Fruit fly (Drosophila melanogaster): ENCODE results near the gene Set.

The Set gene

DNA sequence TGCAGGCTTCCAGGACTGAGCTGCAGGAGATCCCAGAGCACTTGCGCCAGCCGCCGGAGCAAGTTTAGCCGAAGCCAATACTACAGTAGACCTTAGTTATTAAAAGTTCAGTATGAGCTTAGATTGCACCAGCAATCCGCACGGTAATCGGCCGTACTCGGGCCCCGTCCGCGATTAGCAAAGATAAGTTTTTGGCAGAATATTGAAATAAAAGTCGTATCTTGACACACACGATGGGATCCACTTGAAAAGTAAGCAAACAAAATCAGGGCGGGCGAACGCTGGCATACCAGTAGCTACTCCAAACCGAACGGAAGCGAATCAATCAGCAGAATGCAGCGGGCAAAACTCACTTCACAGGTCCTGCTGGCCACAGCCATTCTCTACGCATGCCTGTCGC lies 33.1 kb upstream of the Set start, which contains the start of gene CG34316:
CG34316 (plus strand) TSS at position 301 of the 400 bp plus-strand sequence.
- TF ChIP-seq kay (GFP tag; ENCODE audit: borderline replicate concordance) (no peak), toe (GFP tag; optimal IDR thresholded peaks at IDR 0.05) (no peak), Crg-1 (GFP tag; optimal IDR thresholded peaks at IDR 0.05) (no peak), bab1 (GFP tag; optimal IDR thresholded peaks at IDR 0.05) (no peak), CG7045 (GFP tag; optimal IDR thresholded peaks at IDR 0.05) (no peak), pad (GFP tag; optimal IDR thresholded peaks at IDR 0.05) (no peak), tj (GFP tag; optimal IDR thresholded peaks at IDR 0.05) (no peak), CG1620 (GFP tag; optimal IDR thresholded peaks at IDR 0.05) (no peak), Hr96 (GFP tag; optimal IDR thresholded peaks at IDR 0.05) (no peak)

- TF ChIP-seq CG12768 (GFP tag; optimal IDR thresholded peaks at IDR 0.05) (no peak), CG33017 (tag; optimal IDR thresholded peaks at IDR 0.05) (no peak), CG11617 (GFP tag; optimal IDR thresholded peaks at IDR 0.05) (no peak), CG7101 (tag; optimal IDR thresholded peaks at IDR 0.05) (no peak), CG7045 (GFP tag; optimal IDR thresholded peaks at IDR 0.05) (no peak), ovo (GFP tag; optimal IDR thresholded peaks at IDR 0.05) (no peak)
Observed at dm6 chr3R:15231635-15232138, 31.7 kb upstream of the Set start.

- peak; percentile 82 for TF ChIP-seq CG5204 (GFP tag; optimal IDR thresholded peaks at IDR 0.05)
- TF ChIP-seq CG7045 (GFP tag; optimal IDR thresholded peaks at IDR 0.05), result peak; percentile 41
- TF ChIP-seq pad (GFP tag; optimal IDR thresholded peaks at IDR 0.05), result peak; percentile 28
- peak; percentile 83 for TF ChIP-seq toe (GFP tag; optimal IDR thresholded peaks at IDR 0.05)
- TF ChIP-seq CG11617 (GFP tag; optimal IDR thresholded peaks at IDR 0.05), result peak; percentile 42
- TF ChIP-seq Clk (GFP tag; optimal IDR thresholded peaks at IDR 0.05), result peak; percentile 62
- TF ChIP-seq cic (GFP tag; optimal IDR thresholded peaks at IDR 0.05), result peak; percentile 80
- peak; percentile 55 for TF ChIP-seq CG7101 (tag; optimal IDR thresholded peaks at IDR 0.05)
- TF ChIP-seq CG12768 (GFP tag; optimal IDR thresholded peaks at IDR 0.05), result no peak
- peak; percentile 0 for TF ChIP-seq CG33017 (tag; optimal IDR thresholded peaks at IDR 0.05)
- TF ChIP-seq CG14711 (tag; optimal IDR thresholded peaks at IDR 0.05), result no peak
- TF ChIP-seq tj (GFP tag; optimal IDR thresholded peaks at IDR 0.05), result peak; percentile 52
- no peak for TF ChIP-seq Crg-1 (GFP tag; optimal IDR thresholded peaks at IDR 0.05)
- peak; percentile 35 for TF ChIP-seq ovo (GFP tag; optimal IDR thresholded peaks at IDR 0.05)
- TF ChIP-seq CG1620 (GFP tag; optimal IDR thresholded peaks at IDR 0.05), result peak; percentile 53
- peak; percentile 69 for TF ChIP-seq bab1 (GFP tag; optimal IDR thresholded peaks at IDR 0.05)
- no peak for TF ChIP-seq cnc (optimal IDR thresholded peaks at IDR 0.05)
- TF ChIP-seq Hr96 (GFP tag; optimal IDR thresholded peaks at IDR 0.05), result peak; percentile 51
- TF ChIP-seq Mnt (GFP tag; optimal IDR thresholded peaks at IDR 0.05), result peak; percentile 93
- no peak for TF ChIP-seq kay (GFP tag; ENCODE audit: borderline replicate concordance)
Observed at dm6 chr3R:15242186-15243045, 20.9 kb upstream of the Set start, which contains the start of the genes tefu and Hsc70-4. tefu (minus strand) TSS chr3R:15242236. Hsc70-4 (plus strand) TSS chr3R:15242687.

- peak; percentile 51 for TF ChIP-seq kay (GFP tag; ENCODE audit: borderline replicate concordance)
- TF ChIP-seq CG14711 (tag; optimal IDR thresholded peaks at IDR 0.05), result no peak
Observed at dm6 chr3R:15243046-15243356, 20.4 kb upstream of the Set start.

DNA sequence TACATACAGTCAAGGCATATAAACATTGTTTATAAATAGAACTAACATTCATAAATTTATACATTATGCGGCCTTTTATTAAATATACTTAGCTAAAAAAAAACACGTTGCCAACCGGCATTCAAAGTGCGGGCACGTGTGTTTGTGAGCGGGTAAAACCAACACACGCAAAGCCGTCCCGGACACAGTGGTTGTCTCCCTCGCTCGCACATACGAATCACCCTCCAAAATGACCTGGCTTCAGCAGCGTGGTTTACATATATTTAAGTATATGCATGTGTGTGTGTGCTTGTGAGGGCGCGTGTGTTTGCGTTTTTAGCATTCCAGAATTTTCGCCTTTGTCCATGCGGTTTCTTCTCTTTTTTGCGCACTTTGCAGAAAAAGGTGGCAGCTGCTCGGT lies 19.9 kb upstream of the Set start:
- TF ChIP-seq ovo (GFP tag; optimal IDR thresholded peaks at IDR 0.05) (peak; percentile 28), Mnt (GFP tag; optimal IDR thresholded peaks at IDR 0.05) (peak; percentile 96), Hr96 (GFP tag; optimal IDR thresholded peaks at IDR 0.05) (peak; percentile 38), kay (GFP tag; ENCODE audit: borderline replicate concordance) (no peak), CG5204 (GFP tag; optimal IDR thresholded peaks at IDR 0.05) (peak; percentile 29), tj (GFP tag; optimal IDR thresholded peaks at IDR 0.05) (peak; percentile 80), Clk (GFP tag; optimal IDR thresholded peaks at IDR 0.05) (no peak), CG12768 (GFP tag; optimal IDR thresholded peaks at IDR 0.05) (peak; percentile 48)

DNA sequence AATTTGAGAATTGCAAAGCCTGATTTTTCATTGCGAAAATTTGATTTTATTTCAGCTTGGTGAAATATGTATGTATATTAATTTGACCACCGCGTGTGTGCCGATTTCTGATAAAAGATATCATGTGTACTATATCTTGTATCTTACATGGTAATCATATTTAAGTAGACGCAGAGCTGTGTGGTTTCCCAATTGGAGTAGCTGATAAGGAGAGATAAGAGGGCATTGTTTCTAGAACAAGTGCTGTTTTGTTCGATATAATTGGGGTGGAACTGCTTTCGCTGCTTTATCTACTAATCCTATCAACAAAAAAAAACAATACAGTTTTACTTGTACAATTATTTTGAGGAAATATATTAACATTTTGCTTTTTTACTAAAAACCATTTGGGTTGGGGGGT lies 16.8 kb upstream of the Set start:
- no peak for TF ChIP-seq Mnt (GFP tag; optimal IDR thresholded peaks at IDR 0.05)
- TF ChIP-seq tj (GFP tag; optimal IDR thresholded peaks at IDR 0.05), result peak; percentile 24
- no peak for TF ChIP-seq CG11617 (GFP tag; optimal IDR thresholded peaks at IDR 0.05)
- no peak for TF ChIP-seq CG5204 (GFP tag; optimal IDR thresholded peaks at IDR 0.05)
- no peak for TF ChIP-seq Clk (GFP tag; optimal IDR thresholded peaks at IDR 0.05)
- no peak for TF ChIP-seq CG14711 (tag; optimal IDR thresholded peaks at IDR 0.05)
- no peak for TF ChIP-seq ovo (GFP tag; optimal IDR thresholded peaks at IDR 0.05)
- TF ChIP-seq CG7101 (tag; optimal IDR thresholded peaks at IDR 0.05), result peak; percentile 18
- no peak for TF ChIP-seq Crg-1 (GFP tag; optimal IDR thresholded peaks at IDR 0.05)
- TF ChIP-seq kay (GFP tag; ENCODE audit: borderline replicate concordance), result no peak
- TF ChIP-seq Hr96 (GFP tag; optimal IDR thresholded peaks at IDR 0.05), result no peak
- TF ChIP-seq CG12768 (GFP tag; optimal IDR thresholded peaks at IDR 0.05), result peak; percentile 18
- no peak for TF ChIP-seq bab1 (GFP tag; optimal IDR thresholded peaks at IDR 0.05)

DNA sequence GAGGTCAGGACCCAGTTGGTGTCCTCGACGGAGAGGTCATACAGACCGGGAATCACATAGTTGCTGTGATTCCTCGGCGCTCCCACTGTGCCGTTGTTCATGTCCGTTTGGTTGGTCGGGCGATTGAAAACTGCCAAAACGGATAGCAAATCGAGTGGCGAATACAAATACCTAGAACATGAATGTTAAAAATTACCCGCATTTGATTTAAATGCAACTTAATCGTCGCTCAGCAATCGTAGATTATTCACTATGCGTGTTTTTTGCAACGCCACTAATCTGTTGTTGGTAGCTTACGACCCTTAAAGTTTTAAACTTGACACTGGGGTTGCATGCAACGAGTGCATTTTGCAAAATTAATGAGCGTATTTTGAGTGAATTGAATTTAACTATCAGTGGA lies 14.3 kb upstream of the Set start, which contains the start of gene Amt:
Amt (minus strand) TSS at position 101 of the 400 bp plus-strand sequence.
- TF ChIP-seq toe (GFP tag; optimal IDR thresholded peaks at IDR 0.05) (no peak), tj (GFP tag; optimal IDR thresholded peaks at IDR 0.05) (no peak), CG1620 (GFP tag; optimal IDR thresholded peaks at IDR 0.05) (no peak), CG12768 (GFP tag; optimal IDR thresholded peaks at IDR 0.05) (no peak), CG7101 (tag; optimal IDR thresholded peaks at IDR 0.05) (no peak), pad (GFP tag; optimal IDR thresholded peaks at IDR 0.05) (no peak), cic (GFP tag; optimal IDR thresholded peaks at IDR 0.05) (no peak), CG11617 (GFP tag; optimal IDR thresholded peaks at IDR 0.05) (no peak), cnc (optimal IDR thresholded peaks at IDR 0.05) (no peak), CG7045 (GFP tag; optimal IDR thresholded peaks at IDR 0.05) (no peak), kay (GFP tag; ENCODE audit: borderline replicate concordance) (no peak), CG5204 (GFP tag; optimal IDR thresholded peaks at IDR 0.05) (no peak), ovo (GFP tag; optimal IDR thresholded peaks at IDR 0.05) (no peak), CG14711 (tag; optimal IDR thresholded peaks at IDR 0.05) (no peak), Mnt (GFP tag; optimal IDR thresholded peaks at IDR 0.05) (no peak), Clk (GFP tag; optimal IDR thresholded peaks at IDR 0.05) (no peak), Crg-1 (GFP tag; optimal IDR thresholded peaks at IDR 0.05) (no peak)
